Worm (Caenorhabditis elegans) whole organism, L2 larva: Measurements from ENCODE around the gene nhr-269.

Source experiments
- C34F6.9 ChIP-seq: fragments of 150-350 bp; optimal IDR thresholded peaks from 2 replicates; lab custom pipeline; 2014; ENCODE audit warnings: missing biosample characterization, missing genetic modification characterization
- F13H6.1 ChIP-seq: sonication (generic microtip); optimal IDR thresholded peaks from 2 replicates; lab custom pipeline; 2016; ENCODE audit warnings: missing genetic modification characterization, missing compliant biosample characterization
- R02D3.7 ChIP-seq: fragments of 150-350 bp; optimal IDR thresholded peaks from 2 replicates; lab custom pipeline; 2014; ENCODE audit warnings: missing biosample characterization, missing genetic modification characterization
- Y55F3AM.14 ChIP-seq: fragments of 200-800 bp; sonication (Bioruptor generic); optimal IDR thresholded peaks from 2 replicates; lab custom pipeline; 2018; ENCODE audit warnings: mild to moderate bottlenecking, missing genetic modification characterization, missing compliant biosample characterization
- ZK546.5 ChIP-seq: sonication (generic microtip); optimal IDR thresholded peaks from 2 replicates; lab custom pipeline; 2017; ENCODE audit warnings: missing biosample characterization, missing genetic modification characterization
- alr-1 ChIP-seq: fragments of 150-350 bp; optimal IDR thresholded peaks from 2 replicates; lab custom pipeline; 2014; ENCODE audit warnings: missing biosample characterization, missing genetic modification characterization
- aly-2 ChIP-seq: fragments of 150-350 bp; optimal IDR thresholded peaks from 2 replicates; lab custom pipeline; 2014; ENCODE audit warnings: missing biosample characterization, missing genetic modification characterization
- ama-1 ChIP-seq: fragments of 150-350 bp; optimal IDR thresholded peaks from 2 replicates; lab custom pipeline; 2018; ENCODE audit warnings: inconsistent platforms
- ceh-16 ChIP-seq: fragments of 150-350 bp; optimal IDR thresholded peaks from 2 replicates; lab custom pipeline; 2014; ENCODE audit warnings: missing biosample characterization, missing genetic modification characterization
- crh-2 ChIP-seq: sonication (generic microtip); optimal IDR thresholded peaks from 2 replicates; lab custom pipeline; 2017; ENCODE audit warnings: missing biosample characterization, missing genetic modification characterization
- elt-1 ChIP-seq: fragments of 150-350 bp; optimal IDR thresholded peaks from 2 replicates; lab custom pipeline; 2014; ENCODE audit warnings: missing biosample characterization, missing genetic modification characterization
- fos-1 ChIP-seq: fragments of 150-350 bp; optimal IDR thresholded peaks from 2 replicates; lab custom pipeline; 2014; ENCODE audit warnings: missing biosample characterization, missing genetic modification characterization
- lin-11 ChIP-seq: fragments of 150-350 bp; sonication (generic microtip); optimal IDR thresholded peaks from 2 replicates; lab custom pipeline; 2014; ENCODE audit warnings: missing biosample characterization, missing genetic modification characterization, inconsistent platforms, mixed read lengths
- lin-13 ChIP-seq: fragments of 150-350 bp; optimal IDR thresholded peaks from 2 replicates; lab custom pipeline; 2014; ENCODE audit warnings: missing biosample characterization, missing genetic modification reagents, missing genetic modification characterization
- lin-39 ChIP-seq: fragments of 150-350 bp; optimal IDR thresholded peaks from 2 replicates; lab custom pipeline; 2014; ENCODE audit warnings: missing biosample characterization, missing genetic modification reagents, missing genetic modification characterization
- lsy-2 ChIP-seq, 2 experiments: fragments of 150-350 bp in 1 of 2; sonication (generic microtip) in 1 of 2; optimal IDR thresholded peaks; 2 replicates each; lab custom pipeline; 2014 to 2017; ENCODE audit warnings: missing biosample characterization in 2 of 2, missing genetic modification characterization in 2 of 2
- mbf-1 ChIP-seq: sonication (generic microtip); optimal IDR thresholded peaks from 2 replicates; lab custom pipeline; 2017; ENCODE audit warnings: missing biosample characterization, missing genetic modification characterization
- mdl-1 ChIP-seq, 2 experiments: fragments of 150-350 bp in 1 of 2; sonication (generic microtip) in 1 of 2; optimal IDR thresholded peaks; 2 replicates each; lab custom pipeline; 2017; ENCODE audit warnings: missing biosample characterization in 2 of 2, missing genetic modification characterization in 2 of 2
- nhr-10 ChIP-seq: sonication (generic microtip); optimal IDR thresholded peaks from 2 replicates; lab custom pipeline; 2017; ENCODE audit warnings: missing biosample characterization, missing genetic modification characterization
- nhr-11 ChIP-seq: fragments of 150-350 bp; optimal IDR thresholded peaks from 2 replicates; lab custom pipeline; 2014; ENCODE audit warnings: missing biosample characterization, missing genetic modification characterization
- nhr-12 ChIP-seq: fragments of 150-350 bp; optimal IDR thresholded peaks from 2 replicates; lab custom pipeline; 2014; ENCODE audit warnings: missing biosample characterization, missing genetic modification characterization
- nhr-129 ChIP-seq: fragments of 150-350 bp; optimal IDR thresholded peaks from 2 replicates; lab custom pipeline; 2014; ENCODE audit warnings: missing biosample characterization, missing genetic modification characterization
- nhr-21 ChIP-seq: fragments of 150-350 bp; optimal IDR thresholded peaks from 2 replicates; lab custom pipeline; 2014; ENCODE audit warnings: missing biosample characterization, missing genetic modification characterization
- nhr-237 ChIP-seq: fragments of 150-350 bp; optimal IDR thresholded peaks from 2 replicates; lab custom pipeline; 2014; ENCODE audit warnings: missing biosample characterization, missing genetic modification characterization
- nhr-25 ChIP-seq: fragments of 150-350 bp; sonication (generic microtip); optimal IDR thresholded peaks from 3 replicates; lab custom pipeline; 2014; ENCODE audit warnings: missing biosample characterization, missing genetic modification characterization
- peb-1 ChIP-seq: fragments of 150-350 bp; optimal IDR thresholded peaks from 2 replicates; lab custom pipeline; 2014; ENCODE audit warnings: missing biosample characterization, missing genetic modification characterization
- sem-4 ChIP-seq: fragments of 150-350 bp; optimal IDR thresholded peaks from 2 replicates; lab custom pipeline; 2014; ENCODE audit warnings: missing biosample characterization, missing genetic modification reagents, missing genetic modification characterization
- sma-3 ChIP-seq: sonication (generic microtip); optimal IDR thresholded peaks from 2 replicates; lab custom pipeline; 2016; ENCODE audit warnings: missing genetic modification reagents, missing genetic modification characterization, missing compliant biosample characterization
- sma-9 ChIP-seq, 2 experiments: fragments of 150-350 bp in 1 of 2; sonication (generic microtip) in 1 of 2; optimal IDR thresholded peaks; 2 replicates each; lab custom pipeline; 2014 to 2016; ENCODE audit warnings: missing genetic modification characterization in 2 of 2, mild to moderate bottlenecking in 1 of 2, missing biosample characterization in 1 of 2, missing compliant biosample characterization in 1 of 2, missing genetic modification reagents in 1 of 2, moderate library complexity in 1 of 2
- snpc-4 ChIP-seq: fragments of 150-350 bp; optimal IDR thresholded peaks from 2 replicates; lab custom pipeline; 2014; ENCODE audit warnings: missing biosample characterization, missing genetic modification characterization
- unc-39 ChIP-seq: fragments of 150-350 bp; optimal IDR thresholded peaks from 2 replicates; lab custom pipeline; 2014; ENCODE audit warnings: missing biosample characterization, missing genetic modification characterization
- unc-55 ChIP-seq: fragments of 150-350 bp; sonication (generic microtip); optimal IDR thresholded peaks from 3 replicates; lab custom pipeline; 2014; ENCODE audit warnings: missing biosample characterization, missing genetic modification reagents, missing genetic modification characterization
- unc-62 ChIP-seq: fragments of 150-350 bp; optimal IDR thresholded peaks from 2 replicates; lab custom pipeline; 2014; ENCODE audit warnings: missing biosample characterization, missing genetic modification reagents, missing genetic modification characterization
- zag-1 ChIP-seq: fragments of 150-350 bp; optimal IDR thresholded peaks from 2 replicates; lab custom pipeline; 2014; ENCODE audit warnings: missing biosample characterization, missing genetic modification characterization
- ztf-1 ChIP-seq: fragments of 200-800 bp; sonication (Bioruptor generic); conservative IDR thresholded peaks from 2 replicates; pipeline ENCODE4 v1.3.6; 2022; ENCODE audit warnings: missing genetic modification characterization, missing compliant biosample characterization
- ztf-11 ChIP-seq: sonication (generic microtip); optimal IDR thresholded peaks from 2 replicates; lab custom pipeline; 2017; ENCODE audit warnings: missing biosample characterization, missing genetic modification characterization

The nhr-269 gene

DNA sequence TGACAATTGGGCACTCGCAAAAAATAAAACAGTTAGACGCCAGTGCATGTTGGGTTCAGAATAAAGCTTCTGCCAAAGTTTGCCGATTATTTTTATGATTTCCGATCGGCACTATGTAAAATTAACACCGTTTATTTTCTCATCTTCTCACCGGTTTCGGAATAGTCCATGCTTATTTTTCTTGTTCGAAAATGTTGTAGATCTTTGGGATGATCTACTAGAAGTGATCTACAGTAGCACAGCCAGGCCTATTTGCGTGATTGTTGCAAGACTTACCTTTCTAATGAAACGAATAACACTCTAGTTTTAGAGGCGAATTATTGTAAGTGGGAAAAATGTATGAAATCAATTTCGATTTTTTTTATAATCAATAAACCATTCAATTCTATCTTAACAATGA is 19.0 kb downstream of the nhr-269 start, which contains the start of gene clec-231:
Gene clec-231 (minus strand): TSS at position 101 of the 400 bp plus-strand sequence.
- no peak for TF ChIP-seq unc-55 (GFP tag; lab: Kevin White, UChicago)
- no peak for TF ChIP-seq ztf-11
- TF ChIP-seq elt-1 = no peak
- no peak for TF ChIP-seq nhr-21 (tag; lab: Kevin White, UChicago)
- no peak for TF ChIP-seq unc-39
- no peak for TF ChIP-seq nhr-129 (tag; lab: Kevin White, UChicago)
- TF ChIP-seq mbf-1 = no peak
- no peak for TF ChIP-seq sem-4
- TF ChIP-seq lsy-2 (tag; optimal IDR thresholded peaks at IDR 0.05; lab: Kevin White, UChicago) = no peak
- TF ChIP-seq mdl-1 (tag; optimal IDR thresholded peaks at IDR 0.05; lab: Kevin White, UChicago) = no peak
- no peak for TF ChIP-seq nhr-237 (tag; lab: Kevin White, UChicago)
- TF ChIP-seq aly-2 = no peak
- no peak for TF ChIP-seq F13H6.1 (tag; lab: Kevin White, UChicago)
- TF ChIP-seq nhr-25 = no peak
- TF ChIP-seq lin-13 = no peak
- TF ChIP-seq zag-1 (tag; lab: Kevin White, UChicago) = no peak
- no peak for TF ChIP-seq unc-62 (GFP tag; lab: Kevin White, UChicago)
- no peak for TF ChIP-seq nhr-11
- no peak for TF ChIP-seq snpc-4 (tag; lab: Kevin White, UChicago)

- TF ChIP-seq lin-39 (tag; lab: Kevin White, UChicago) (no peak), peb-1 (tag; lab: Kevin White, UChicago) (no peak), ztf-1 (no peak), nhr-11 (no peak), nhr-12 (tag; lab: Kevin White, UChicago) (no peak), unc-39 (no peak), fos-1 (tag; lab: Kevin White, UChicago) (no peak), sma-3 (GFP tag; lab: Kevin White, UChicago) (no peak), ceh-16 (tag; lab: Kevin White, UChicago) (no peak), alr-1 (tag; lab: Kevin White, UChicago) (no peak), F13H6.1 (tag; lab: Kevin White, UChicago) (no peak), sem-4 (no peak), sma-9 (GFP tag; optimal IDR thresholded peaks at IDR 0.05; lab: Kevin White, UChicago) (no peak), sma-9 (tag; optimal IDR thresholded peaks at IDR 0.05; lab: Kevin White, UChicago) (no peak), nhr-25 (no peak), lin-11 (tag; lab: Kevin White, UChicago) (no peak)
Observed at ce11 chrV:15349044-15349443, 20.6 kb downstream of the nhr-269 start, which contains the start of gene clec-230. Gene clec-230, minus strand, starts transcription at chrV:15349144.

DNA sequence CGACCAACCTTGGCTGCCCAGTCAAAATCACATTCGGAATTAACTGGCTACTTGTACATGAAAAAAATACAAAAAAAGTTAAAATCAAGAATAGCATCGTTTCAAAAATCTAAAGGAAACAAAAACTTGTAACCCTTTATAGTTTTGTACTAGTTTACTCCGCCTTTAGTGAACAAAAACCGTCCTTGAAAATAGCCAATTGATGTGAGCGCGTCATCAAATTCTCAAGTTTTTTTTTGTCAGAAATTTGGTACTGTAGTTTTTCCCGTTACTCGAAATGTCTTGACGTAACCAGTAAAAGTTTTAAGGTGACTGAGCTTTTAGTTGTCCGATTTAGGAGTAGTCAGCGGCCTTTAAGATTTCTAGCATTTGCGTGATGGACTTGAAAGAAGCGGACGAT is 22.3 kb downstream of the nhr-269 start, which contains the start of gene C29F3.3:
Gene C29F3.3 (minus strand): TSS at position 101 of the 400 bp plus-strand sequence.
- TF ChIP-seq R02D3.7 (tag; lab: Kevin White, UChicago) = no peak
- no peak for TF ChIP-seq C34F6.9 (tag; lab: Kevin White, UChicago)
- TF ChIP-seq ama-1 (lab: Kevin White, UChicago) = no peak
- no peak for TF ChIP-seq mdl-1 (tag; optimal IDR thresholded peaks at IDR 0.05; lab: Kevin White, UChicago)
- no peak for TF ChIP-seq crh-2 (tag; lab: Kevin White, UChicago)
- TF ChIP-seq Y55F3AM.14 (GFP tag; lab: Kevin White, UChicago) = no peak
- TF ChIP-seq ZK546.5 (tag; lab: Kevin White, UChicago) = no peak
- TF ChIP-seq nhr-10 = no peak
- TF ChIP-seq nhr-129 (tag; lab: Kevin White, UChicago) = no peak
- TF ChIP-seq zag-1 (tag; lab: Kevin White, UChicago) = no peak
- TF ChIP-seq lsy-2 (tag; optimal IDR thresholded peaks at IDR 0.05; lab: Kevin White, UChicago) = no peak
- TF ChIP-seq, all 48 proteins: peak for 0

DNA sequence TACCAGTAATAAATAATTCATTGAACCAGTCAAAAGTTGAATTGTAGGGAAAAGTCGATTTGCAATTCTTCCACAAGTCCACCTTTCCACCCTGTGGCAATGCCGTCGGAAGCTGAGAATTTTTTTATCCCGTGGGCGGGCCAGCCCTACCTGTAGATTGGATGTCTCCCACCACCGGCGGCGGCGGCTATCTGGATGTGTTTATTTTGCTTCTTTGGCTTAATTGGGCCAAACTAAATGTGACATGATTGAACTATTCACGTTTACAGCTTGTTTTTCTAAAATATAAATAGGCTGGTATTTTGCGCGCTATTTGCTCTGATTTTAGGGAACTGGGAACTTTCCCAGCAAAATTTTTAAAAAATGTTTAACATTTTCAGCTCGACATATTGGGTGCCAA is 25.1 kb downstream of the nhr-269 start, which contains the start of gene wrt-8:
Gene wrt-8 (minus strand): TSS at position 101 of the 400 bp plus-strand sequence.
- TF ChIP-seq lin-11 (tag; lab: Kevin White, UChicago) (no peak), nhr-10 (no peak), unc-55 (GFP tag; lab: Kevin White, UChicago) (no peak), sma-3 (GFP tag; lab: Kevin White, UChicago) (no peak)
